Fruit fly (Drosophila melanogaster): ENCODE data around the gene CG43922.
A peak's percentile ranks its signal among the peaks of the same experiment; 100 is the strongest.

- TF ChIP-seq CTCF (optimal IDR thresholded peaks at IDR 0.05) (peak in 1 of 2 experiments; percentile 35), CG8478 (optimal IDR thresholded peaks at IDR 0.05) (no peak)
These were observed 34.7 kb upstream of the CG43922 start for dm6 chr2L:6343084-6343873.

All from S2 (cell line).